Fruit fly (Drosophila melanogaster) whole organism, prepupa: ENCODE results near the gene CG42835.

Source experiments
- Blimp-1 ChIP-seq: fragments of 200-800 bp; sonication (Bioruptor generic); optimal IDR thresholded peaks from 3 replicates; lab custom pipeline; 2017; ENCODE audit warnings: missing biosample characterization, missing genetic modification characterization, mild to moderate bottlenecking, moderate library complexity, missing genetic modification reagents
- CG11762 ChIP-seq: fragments of 200-800 bp; sonication (Bioruptor generic); optimal IDR thresholded peaks from 3 replicates; lab custom pipeline; 2016; ENCODE audit warnings: missing biosample characterization, missing genetic modification characterization; ENCODE audit not compliant: insufficient read depth
- CG11902 ChIP-seq: fragments of 200-800 bp; sonication (Bioruptor generic); optimal IDR thresholded peaks from 3 replicates; lab custom pipeline; 2016; ENCODE audit warnings: missing biosample characterization, missing genetic modification characterization
- CG15336 ChIP-seq: fragments of 200-800 bp; sonication (Bioruptor generic); IDR thresholded peaks from 2 replicates; pipeline ENCODE4 v1.3.6; 2022; ENCODE audit warnings: missing biosample characterization, missing genetic modification characterization
- CG1621 ChIP-seq: fragments of 200-800 bp; sonication (Bioruptor generic); optimal IDR thresholded peaks from 3 replicates; lab custom pipeline; 2018; ENCODE audit warnings: missing biosample characterization, mild to moderate bottlenecking, missing genetic modification characterization
- CG16779 ChIP-seq: fragments of 200-800 bp; sonication (Bioruptor generic); optimal IDR thresholded peaks from 3 replicates; lab custom pipeline; 2017; ENCODE audit warnings: missing biosample characterization, mild to moderate bottlenecking, missing genetic modification characterization
- CG3032 ChIP-seq: fragments of 200-800 bp; optimal IDR thresholded peaks from 2 replicates; lab custom pipeline; 2019; ENCODE audit warnings: missing biosample characterization, mild to moderate bottlenecking, missing genetic modification characterization, moderate library complexity
- CG31627 ChIP-seq: fragments of 200-800 bp; sonication (Bioruptor generic); optimal IDR thresholded peaks from 3 replicates; lab custom pipeline; 2016; ENCODE audit warnings: missing biosample characterization, missing genetic modification characterization
- CG34406 ChIP-seq: fragments of 200-800 bp; sonication (Bioruptor generic); optimal IDR thresholded peaks from 3 replicates; lab custom pipeline; 2016; ENCODE audit warnings: missing biosample characterization, missing genetic modification characterization
- CG3919 ChIP-seq: fragments of 200-800 bp; sonication (Bioruptor generic); optimal IDR thresholded peaks from 3 replicates; lab custom pipeline; 2016; ENCODE audit warnings: missing biosample characterization, missing genetic modification characterization
- CG6163 ChIP-seq: fragments of 200-800 bp; sonication (Bioruptor generic); IDR thresholded peaks from 3 replicates; pipeline ENCODE4 v1.3.6; 2022; ENCODE audit warnings: missing biosample characterization, missing genetic modification characterization
- CG6276 ChIP-seq: fragments of 200-800 bp; sonication (Bioruptor generic); optimal IDR thresholded peaks from 2 replicates; lab custom pipeline; 2017; ENCODE audit warnings: missing biosample characterization, mild to moderate bottlenecking, missing genetic modification characterization
- CG6792 ChIP-seq: fragments of 200-800 bp; sonication (Bioruptor generic); optimal IDR thresholded peaks from 3 replicates; lab custom pipeline; 2016; ENCODE audit warnings: missing biosample characterization, missing genetic modification characterization
- CG6808 ChIP-seq: fragments of 200-800 bp; sonication (Bioruptor generic); optimal IDR thresholded peaks from 3 replicates; lab custom pipeline; 2017; ENCODE audit warnings: missing biosample characterization, missing genetic modification characterization, mild to moderate bottlenecking, moderate library complexity, missing genetic modification reagents
- CG7368 ChIP-seq: fragments of 200-800 bp; sonication (Bioruptor generic); optimal IDR thresholded peaks from 3 replicates; lab custom pipeline; 2016; ENCODE audit warnings: missing biosample characterization, missing genetic modification characterization
- CG8119 ChIP-seq: fragments of 200-800 bp; sonication (Bioruptor generic); IDR thresholded peaks from 3 replicates; pipeline ENCODE4 v1.3.6; 2022; ENCODE audit warnings: missing biosample characterization, missing genetic modification characterization
- CG8319 ChIP-seq: fragments of 200-800 bp; sonication (Bioruptor generic); optimal IDR thresholded peaks from 3 replicates; lab custom pipeline; 2016; ENCODE audit warnings: missing biosample characterization, missing genetic modification characterization
- CG8632 ChIP-seq: fragments of 200-800 bp; sonication (Bioruptor generic); optimal IDR thresholded peaks from 3 replicates; lab custom pipeline; 2016; ENCODE audit warnings: missing biosample characterization, missing genetic modification characterization
- Eip75B ChIP-seq: fragments of 200-800 bp; sonication (Bioruptor generic); optimal IDR thresholded peaks from 3 replicates; lab custom pipeline; 2016; ENCODE audit warnings: missing biosample characterization, missing genetic modification characterization
- Eip78C ChIP-seq: fragments of 200-800 bp; sonication (Bioruptor generic); peaks from one replicate; lab custom pipeline; 2016; ENCODE audit warnings: missing biosample characterization, missing genetic modification characterization
- Eip93F ChIP-seq: fragments of 200-800 bp; sonication (Bioruptor generic); optimal IDR thresholded peaks from 2 replicates; lab custom pipeline; 2016; ENCODE audit warnings: missing biosample characterization, mild to moderate bottlenecking, missing genetic modification characterization
- Ets21C ChIP-seq: fragments of 200-800 bp; sonication (Bioruptor generic); optimal IDR thresholded peaks from 3 replicates; lab custom pipeline; 2016; ENCODE audit warnings: missing biosample characterization, missing genetic modification characterization
- Ets96B ChIP-seq: fragments of 200-800 bp; optimal IDR thresholded peaks from 2 replicates; lab custom pipeline; 2019; ENCODE audit warnings: missing biosample characterization, mild to moderate bottlenecking, missing genetic modification characterization, moderate library complexity
- Gug ChIP-seq: fragments of 200-800 bp; sonication (Bioruptor generic); IDR thresholded peaks from 2 replicates; pipeline ENCODE4 v1.3.6; 2022; ENCODE audit warnings: missing biosample characterization, missing genetic modification characterization
- Hr39 ChIP-seq: fragments of 200-800 bp; sonication (Bioruptor generic); optimal IDR thresholded peaks from 2 replicates; lab custom pipeline; 2016; ENCODE audit warnings: missing biosample characterization, missing genetic modification characterization
- Hr4 ChIP-seq: fragments of 200-800 bp; sonication (Bioruptor generic); optimal IDR thresholded peaks from 3 replicates; lab custom pipeline; 2016; ENCODE audit warnings: missing biosample characterization, missing genetic modification characterization
- Lpt ChIP-seq: fragments of 200-800 bp; sonication (Bioruptor generic); optimal IDR thresholded peaks from 3 replicates; lab custom pipeline; 2016; ENCODE audit warnings: missing biosample characterization, missing genetic modification characterization
- Met ChIP-seq: fragments of 200-800 bp; sonication (Bioruptor generic); optimal IDR thresholded peaks from 3 replicates; lab custom pipeline; 2016; ENCODE audit warnings: missing biosample characterization, missing genetic modification characterization
- OdsH ChIP-seq: fragments of 200-800 bp; sonication (Bioruptor generic); optimal IDR thresholded peaks from 3 replicates; lab custom pipeline; 2016; ENCODE audit warnings: missing biosample characterization, missing genetic modification characterization
- Smox ChIP-seq: fragments of 200-800 bp; sonication (Bioruptor generic); optimal IDR thresholded peaks from 3 replicates; lab custom pipeline; 2016; ENCODE audit warnings: missing biosample characterization, missing genetic modification characterization
- Sox102F ChIP-seq: fragments of 200-800 bp; sonication (Bioruptor generic); optimal IDR thresholded peaks from 2 replicates; lab custom pipeline; 2016; ENCODE audit warnings: missing biosample characterization, mild to moderate bottlenecking, missing genetic modification characterization
- Sox14 ChIP-seq: fragments of 200-800 bp; sonication (Bioruptor generic); optimal IDR thresholded peaks from 3 replicates; lab custom pipeline; 2016; ENCODE audit warnings: missing biosample characterization, missing genetic modification characterization
- achi ChIP-seq: fragments of 200-800 bp; sonication (Bioruptor generic); optimal IDR thresholded peaks from 3 replicates; lab custom pipeline; 2016; ENCODE audit warnings: missing biosample characterization, missing genetic modification characterization
- cyc ChIP-seq: fragments of 200-800 bp; sonication (Bioruptor generic); optimal IDR thresholded peaks from 3 replicates; lab custom pipeline; 2016; ENCODE audit warnings: missing biosample characterization, missing genetic modification characterization
- dac ChIP-seq: fragments of 200-800 bp; sonication (Bioruptor generic); optimal IDR thresholded peaks from 2 replicates; lab custom pipeline; 2017; ENCODE audit warnings: missing biosample characterization, mild to moderate bottlenecking, missing genetic modification characterization
- dsx ChIP-seq: fragments of 200-800 bp; optimal IDR thresholded peaks from 3 replicates; lab custom pipeline; 2019; ENCODE audit warnings: missing biosample characterization, mild to moderate bottlenecking, missing genetic modification characterization, moderate library complexity; ENCODE audit not compliant: poor library complexity, severe bottlenecking
- eg ChIP-seq: fragments of 200-800 bp; sonication (Bioruptor generic); IDR thresholded peaks from 3 replicates; pipeline ENCODE4 v1.3.6; 2022; ENCODE audit warnings: missing biosample characterization, missing genetic modification characterization
- fd59A ChIP-seq: fragments of 200-800 bp; sonication (Bioruptor generic); optimal IDR thresholded peaks from 2 replicates; lab custom pipeline; 2017; ENCODE audit warnings: missing biosample characterization, mild to moderate bottlenecking, missing genetic modification characterization, missing genetic modification reagents
- fd85E ChIP-seq: fragments of 200-800 bp; sonication (Bioruptor generic); optimal IDR thresholded peaks from 3 replicates; lab custom pipeline; 2016; ENCODE audit warnings: missing biosample characterization, missing genetic modification characterization
- lz ChIP-seq: fragments of 200-800 bp; sonication (Bioruptor generic); optimal IDR thresholded peaks from 3 replicates; lab custom pipeline; 2016; ENCODE audit warnings: missing biosample characterization, missing genetic modification characterization
- net ChIP-seq: fragments of 200-800 bp; sonication (Bioruptor generic); optimal IDR thresholded peaks from 3 replicates; lab custom pipeline; 2016; ENCODE audit warnings: missing biosample characterization, missing genetic modification characterization
- pdm3 ChIP-seq: fragments of 200-800 bp; sonication (Bioruptor generic); optimal IDR thresholded peaks from 3 replicates; lab custom pipeline; 2016; ENCODE audit warnings: missing biosample characterization, missing genetic modification characterization
- salr ChIP-seq, 2 experiments: fragments of 200-800 bp; sonication (Bioruptor generic); optimal IDR thresholded peaks; 3 replicates each; lab custom pipeline; 2016 to 2018; ENCODE audit warnings: missing biosample characterization in 2 of 2, missing genetic modification characterization in 2 of 2, mild to moderate bottlenecking in 1 of 2
- spab ChIP-seq: fragments of 200-800 bp; sonication (Bioruptor generic); optimal IDR thresholded peaks from 2 replicates; lab custom pipeline; 2017; ENCODE audit warnings: missing biosample characterization, mild to moderate bottlenecking, missing genetic modification characterization, missing genetic modification reagents
- ss ChIP-seq, 2 experiments: fragments of 200-800 bp; sonication (Bioruptor generic); optimal IDR thresholded peaks; 2 replicates in 1 of 2; 3 replicates in 1 of 2; lab custom pipeline; 2017 to 2018; ENCODE audit warnings: mild to moderate bottlenecking in 2 of 2, missing biosample characterization in 2 of 2, missing genetic modification characterization in 2 of 2, moderate library complexity in 1 of 2
- svp ChIP-seq: fragments of 200-800 bp; sonication (Bioruptor generic); peaks from one replicate; lab custom pipeline; 2016; ENCODE audit warnings: missing biosample characterization, missing genetic modification characterization
- topi ChIP-seq: fragments of 200-800 bp; sonication (Bioruptor generic); optimal IDR thresholded peaks from 3 replicates; lab custom pipeline; 2016; ENCODE audit warnings: missing biosample characterization, missing genetic modification characterization
- vri ChIP-seq: fragments of 200-800 bp; sonication (Bioruptor generic); optimal IDR thresholded peaks from 3 replicates; lab custom pipeline; 2016; ENCODE audit warnings: missing biosample characterization, mild to moderate bottlenecking, missing genetic modification characterization

The CG42835 gene

DNA sequence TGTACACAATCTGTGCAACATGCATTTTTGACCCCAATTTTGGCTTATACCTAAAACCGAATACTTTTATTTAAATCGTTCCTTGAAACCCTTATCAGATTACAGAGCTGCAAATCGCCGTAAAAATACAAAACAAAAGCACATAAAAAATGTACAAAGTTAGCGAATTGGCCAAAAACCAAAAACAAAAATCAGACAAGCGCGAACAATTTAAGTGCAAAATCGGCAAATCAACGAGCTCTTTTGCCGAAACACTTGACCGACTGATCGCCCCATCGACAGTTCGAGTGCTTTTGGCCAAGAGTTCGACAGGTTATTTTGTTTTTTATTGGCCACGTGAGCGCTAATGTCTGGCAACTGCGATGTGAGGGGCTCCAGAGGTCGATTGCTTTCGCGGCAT, 38.5 kb upstream of the CG42835 start:
- TF ChIP-seq CG3919 (GFP tag; lab: Kevin White, UChicago) (no peak), CG11902 (no peak), net (GFP tag; lab: Kevin White, UChicago) (no peak), CG34406 (GFP tag; lab: Kevin White, UChicago) (no peak), CG8119 (no peak), Eip93F (GFP tag; lab: Kevin White, UChicago) (no peak), CG31627 (GFP tag; lab: Kevin White, UChicago) (no peak)
- TF ChIP-seq, all 60 proteins: peak for 0

DNA sequence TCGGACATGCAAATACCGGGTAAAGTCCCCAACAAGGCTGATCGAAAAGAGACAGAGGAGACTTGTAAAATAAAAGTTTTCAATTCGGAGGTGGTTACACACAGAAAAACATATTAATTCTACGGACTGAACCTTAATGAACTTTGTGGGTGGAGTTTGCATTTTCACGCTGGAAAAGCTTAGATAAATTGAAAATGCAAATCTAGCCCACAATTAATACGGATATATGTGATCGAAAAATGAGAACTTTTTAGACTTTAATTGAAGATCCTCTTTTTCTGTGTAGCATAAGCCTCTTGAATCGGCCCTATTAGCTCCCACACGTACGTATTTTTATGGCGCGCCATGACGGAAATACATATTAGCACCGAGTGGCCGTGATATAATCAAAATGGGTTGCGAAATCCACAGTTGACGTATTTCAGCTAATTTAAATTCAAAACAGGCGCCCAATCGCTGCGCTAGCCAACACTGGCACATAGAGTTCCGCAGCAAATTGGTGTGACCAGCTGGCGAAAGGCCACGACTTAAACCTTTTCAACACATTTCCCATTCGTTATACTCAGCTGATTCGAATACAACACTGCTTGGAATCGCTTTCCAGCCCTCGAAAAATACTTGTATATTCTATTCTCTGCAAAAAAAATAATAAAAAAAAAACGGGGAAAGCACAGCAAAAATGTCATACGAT, 35.0 kb upstream of the CG42835 start:
- TF ChIP-seq CG34406 (GFP tag; lab: Kevin White, UChicago) = no peak
- peak; percentile 37 for TF ChIP-seq Met (GFP tag; lab: Kevin White, UChicago)
- TF ChIP-seq pdm3 (GFP tag; lab: Kevin White, UChicago) = peak; percentile 32
- peak; percentile 38 for TF ChIP-seq Sox14 (GFP tag; lab: Kevin White, UChicago)
- TF ChIP-seq CG8632 = no peak
- peak in 1 of 2 experiments; percentile 24 for TF ChIP-seq salr (GFP tag; optimal IDR thresholded peaks at IDR 0.05; lab: Kevin White, UChicago)
- peak; percentile 47 for TF ChIP-seq CG7368 (GFP tag; lab: Kevin White, UChicago)
- no peak for TF ChIP-seq Ets21C (GFP tag; lab: Kevin White, UChicago)
- TF ChIP-seq OdsH (GFP tag; lab: Kevin White, UChicago) = peak; percentile 2
- no peak for TF ChIP-seq spab (GFP tag; lab: Kevin White, UChicago)
- TF ChIP-seq vri (GFP tag; lab: Kevin White, UChicago) = peak; percentile 59
- TF ChIP-seq dac (GFP tag; lab: Kevin White, UChicago) = no peak
- TF ChIP-seq CG8319 (GFP tag; lab: Kevin White, UChicago) = no peak
- TF ChIP-seq fd85E (GFP tag; lab: Kevin White, UChicago) = no peak
- TF ChIP-seq CG6276 (GFP tag; lab: Kevin White, UChicago) = no peak
- no peak for TF ChIP-seq Lpt (GFP tag; lab: Kevin White, UChicago)
- peak; percentile 62 for TF ChIP-seq cyc (GFP tag; lab: Kevin White, UChicago)
- TF ChIP-seq Eip75B (GFP tag; lab: Kevin White, UChicago) = peak; percentile 33
- peak; percentile 51 for TF ChIP-seq topi (GFP tag; lab: Kevin White, UChicago)
- TF ChIP-seq CG31627 (GFP tag; lab: Kevin White, UChicago) = peak; percentile 59
- no peak for TF ChIP-seq Hr4 (GFP tag; lab: Kevin White, UChicago)
- TF ChIP-seq CG11902 = no peak
- peak; percentile 47 for TF ChIP-seq CG6792
- peak; percentile 51 for TF ChIP-seq Smox (GFP tag; lab: Kevin White, UChicago)
- peak; percentile 43 for TF ChIP-seq Hr39 (GFP tag; lab: Kevin White, UChicago)
- TF ChIP-seq CG6163 (GFP tag; lab: Robert Waterston, UW) = peak; percentile 58
- TF ChIP-seq CG6808 = peak; percentile 19
- TF ChIP-seq Eip93F (GFP tag; lab: Kevin White, UChicago) = no peak
- TF ChIP-seq eg (GFP tag; lab: Robert Waterston, UW) = peak; percentile 52
- peak; percentile 72 for TF ChIP-seq lz (GFP tag; lab: Kevin White, UChicago)
- peak; percentile 36 for TF ChIP-seq Blimp-1
- TF ChIP-seq Eip78C (GFP tag; lab: Kevin White, UChicago) = peak; percentile 74
- TF ChIP-seq CG1621 (tag; lab: Kevin White, UChicago) = peak; percentile 51
- peak; percentile 65 for TF ChIP-seq Sox102F
- peak; percentile 35 for TF ChIP-seq achi (GFP tag; lab: Kevin White, UChicago)
- TF ChIP-seq svp (GFP tag; lab: Kevin White, UChicago) = peak; percentile 79
- TF ChIP-seq Gug (GFP tag; lab: Robert Waterston, UW) = 0 out of 2 replicates have a peak, but pooled peaks have one; percentile 18
- peak; percentile 50 for TF ChIP-seq CG3032 (tag; lab: Kevin White, UChicago)
- peak; percentile 62 for TF ChIP-seq net (GFP tag; lab: Kevin White, UChicago)
- no peak for TF ChIP-seq CG11762 (GFP tag; lab: Kevin White, UChicago)
- peak; percentile 30 for TF ChIP-seq dsx
- TF ChIP-seq CG3919 (GFP tag; lab: Kevin White, UChicago) = peak; percentile 67
- TF ChIP-seq Ets96B (tag; lab: Kevin White, UChicago) = peak; percentile 42
- no peak for TF ChIP-seq fd59A (GFP tag; lab: Kevin White, UChicago)
- peak in 1 of 2 experiments; percentile 44 for TF ChIP-seq ss (GFP tag; optimal IDR thresholded peaks at IDR 0.05; lab: Kevin White, UChicago)
- TF ChIP-seq CG16779 (tag; lab: Kevin White, UChicago) = no peak
- TF ChIP-seq CG15336 (GFP tag; lab: Robert Waterston, UW) = peak; percentile 8; the same call in 1 of the 2 replicates
